Worm (Caenorhabditis elegans): ENCODE results near the gene cutl-1.

ce11 chrV:13360254-13360653, 45.7 kb downstream of the cutl-1 start, which contains the start of gene F32H5.4:
- TF ChIP-seq nhr-23 (tag; optimal IDR thresholded peaks at IDR 0.05) = no peak
- TF ChIP-seq sea-2 (GFP tag; optimal IDR thresholded peaks at IDR 0.05) = no peak
- TF ChIP-seq lin-15B (tag; optimal IDR thresholded peaks at IDR 0.05) = no peak
- TF ChIP-seq elt-1 (tag; optimal IDR thresholded peaks at IDR 0.05) = no peak
- no peak for TF ChIP-seq R02D3.7 (tag; optimal IDR thresholded peaks at IDR 0.05)
- TF ChIP-seq fkh-10 (GFP tag; optimal IDR thresholded peaks at IDR 0.05) = no peak
- no peak for TF ChIP-seq ztf-4 (tag; optimal IDR thresholded peaks at IDR 0.05)
- no peak for TF ChIP-seq mdl-1 (tag; optimal IDR thresholded peaks at IDR 0.05)
- TF ChIP-seq nhr-77 (tag; optimal IDR thresholded peaks at IDR 0.05) = no peak
- no peak for TF ChIP-seq elt-3 (tag; optimal IDR thresholded peaks at IDR 0.05)
- TF ChIP-seq ztf-11 (tag; optimal IDR thresholded peaks at IDR 0.05) = no peak
- no peak for TF ChIP-seq nhr-25 (tag; optimal IDR thresholded peaks at IDR 0.05)
- no peak for TF ChIP-seq aly-2 (tag; optimal IDR thresholded peaks at IDR 0.05)

Data from whole organism, L3 larva.